Worm (Caenorhabditis elegans) whole organism, midembryonic: Measurements from ENCODE around the gene F25B4.8.

Experiments used
- T22C8.4 ChIP-seq: fragments of 200-800 bp; sonication (Bioruptor generic); IDR thresholded peaks from 2 replicates; pipeline ENCODE4 v1.3.6; 2022; ENCODE audit warnings: missing genetic modification characterization, missing compliant biosample characterization
- klf-2 ChIP-seq: fragments of 200-800 bp; sonication (Bioruptor generic); conservative IDR thresholded peaks from 2 replicates; pipeline ENCODE4 v1.3.6; 2022; ENCODE audit warnings: missing genetic modification reagents, missing genetic modification characterization, missing compliant biosample characterization

ce11 chrV:5684534-5684933, 7.0 kb downstream of the F25B4.8 start, which contains the start of the genes hmgs-1 and F25B4.4:
- TF ChIP-seq T22C8.4 (GFP tag; lab: Robert Waterston, UW) (no peak), klf-2 (GFP tag; lab: Robert Waterston, UW) (no peak)
